Fruit fly (Drosophila melanogaster): ENCODE data around the gene cDIP.
A peak's percentile ranks its signal among the peaks of the same experiment; 100 is the strongest.

Gene cDIP

DNA sequence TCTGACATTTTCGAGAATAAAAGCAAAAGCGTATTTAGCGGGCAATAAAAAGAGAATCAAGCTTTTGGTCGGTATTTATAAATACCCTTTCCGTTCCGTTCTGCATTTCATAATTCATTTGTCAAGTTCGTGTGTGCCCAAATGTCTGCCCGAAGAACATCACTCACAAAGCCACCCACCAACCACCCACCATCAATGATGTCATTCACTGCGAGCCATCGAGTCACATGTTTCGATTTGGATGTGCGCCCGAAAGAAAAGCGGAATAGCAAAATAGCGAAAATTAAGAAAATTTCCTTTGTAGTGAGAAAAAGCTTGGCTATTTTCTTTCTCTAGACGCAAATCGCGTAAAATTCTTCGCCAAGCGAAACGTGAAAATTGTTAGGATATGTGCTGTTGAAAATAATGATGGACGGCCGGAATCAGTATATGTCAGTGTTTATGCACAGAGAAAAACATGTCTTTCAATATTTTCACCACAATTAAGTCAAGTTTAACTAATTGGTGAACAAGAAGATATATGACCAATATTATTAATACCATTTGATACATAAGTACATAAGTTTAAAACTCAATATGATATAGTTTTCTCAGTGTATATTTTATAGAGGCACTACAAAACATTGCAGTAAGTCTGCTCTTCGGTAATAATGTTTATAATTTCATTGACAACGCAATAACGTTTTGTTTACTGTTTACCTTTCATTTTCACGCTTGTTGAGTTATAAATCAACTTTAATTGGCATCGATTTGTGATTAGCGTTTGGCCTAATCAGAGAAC lies 9.6 kb downstream of the cDIP start (continued):
- TF ChIP-seq CG17361 (GFP tag; IDR thresholded peaks at IDR 0.05) (peak; percentile 58; the same call in 2 of the 3 replicates), HLHmδ (GFP tag; optimal IDR thresholded peaks at IDR 0.05) (no peak), Hmx (GFP tag; optimal IDR thresholded peaks at IDR 0.05) (no peak), Hr3 (GFP tag; optimal IDR thresholded peaks at IDR 0.05) (peak; percentile 34), CG10147 (GFP tag; optimal IDR thresholded peaks at IDR 0.05) (peak; percentile 54), Fer3 (tag; optimal IDR thresholded peaks at IDR 0.05) (peak; percentile 61), Scr (GFP tag; IDR thresholded peaks at IDR 0.05; ENCODE audit: partially characterized antibody) (no peak), chn (GFP tag; optimal IDR thresholded peaks at IDR 0.05) (no peak), mld (GFP tag; IDR thresholded peaks at IDR 0.05; ENCODE audit: partially characterized antibody) (no peak), Aef1 (GFP tag; IDR thresholded peaks at IDR 0.05) (peak; percentile 44; the same call in 1 of the 3 replicates), Sox102F (GFP tag; optimal IDR thresholded peaks at IDR 0.05) (peak; percentile 76), CG11085 (GFP tag; IDR thresholded peaks at IDR 0.05) (0 out of 2 replicates have a peak, but pooled peaks have one; percentile 14), CG18599 (GFP tag; optimal IDR thresholded peaks at IDR 0.05) (peak; percentile 69), CG16779 (GFP tag; IDR thresholded peaks at IDR 0.05) (no peak), Opbp (GFP tag; IDR thresholded peaks at IDR 0.05; ENCODE audit: partially characterized antibody) (no peak), Ravus (GFP tag; IDR thresholded peaks at IDR 0.05) (no peak; the same call in 1 of the 2 replicates), CG1233 (GFP tag; optimal IDR thresholded peaks at IDR 0.05) (peak; percentile 39), CG5180 (GFP tag; optimal IDR thresholded peaks at IDR 0.05) (no peak), CG11093 (GFP tag; IDR thresholded peaks at IDR 0.05) (no peak), fd3F (GFP tag; optimal IDR thresholded peaks at IDR 0.05) (peak; percentile 48), CG32767 (GFP tag; IDR thresholded peaks at IDR 0.05) (no peak), vnd (GFP tag; IDR thresholded peaks at IDR 0.05; ENCODE audit: partially characterized antibody) (no peak), CG12219 (GFP tag; optimal IDR thresholded peaks at IDR 0.05) (peak; percentile 59), CG17359 (tag; optimal IDR thresholded peaks at IDR 0.05) (peak; percentile 78), CG1024 (GFP tag; IDR thresholded peaks at IDR 0.05) (no peak), CG13424 (tag; optimal IDR thresholded peaks at IDR 0.05) (peak; percentile 53), HLH4C (GFP tag; IDR thresholded peaks at IDR 0.05; ENCODE audit: partially characterized antibody) (no peak), CG6254 (GFP tag; optimal IDR thresholded peaks at IDR 0.05) (no peak), CG14667 (GFP tag; IDR thresholded peaks at IDR 0.05) (0 out of 2 replicates have a peak, but pooled peaks have one; percentile 8), eve (GFP tag; optimal IDR thresholded peaks at IDR 0.05) (no peak), al (GFP tag; IDR thresholded peaks at IDR 0.05) (peak; percentile 45), gfzf (GFP tag; optimal IDR thresholded peaks at IDR 0.05) (no peak), CG7745 (tag; optimal IDR thresholded peaks at IDR 0.05) (no peak), oc (tag; optimal IDR thresholded peaks at IDR 0.05) (no peak), slp2 (GFP tag; optimal IDR thresholded peaks at IDR 0.05) (no peak), bcd (GFP tag; optimal IDR thresholded peaks at IDR 0.05) (peak; percentile 36), CG10366 (GFP tag; IDR thresholded peaks at IDR 0.05) (peak; percentile 61), scrt (GFP tag; optimal IDR thresholded peaks at IDR 0.05) (peak; percentile 22), zen2 (GFP tag; IDR thresholded peaks at IDR 0.05; ENCODE audit: partially characterized antibody) (no peak), dmrt99B (tag; optimal IDR thresholded peaks at IDR 0.05) (peak; percentile 71), CG15479 (GFP tag; optimal IDR thresholded peaks at IDR 0.05) (no peak), twi (tag; optimal IDR thresholded peaks at IDR 0.05) (no peak), bab2 (GFP tag; optimal IDR thresholded peaks at IDR 0.05) (peak; percentile 68), CG8281 (tag; optimal IDR thresholded peaks at IDR 0.05) (no peak), Fer1 (GFP tag; optimal IDR thresholded peaks at IDR 0.05) (peak; percentile 37), E2f2 (GFP tag; IDR thresholded peaks at IDR 0.05) (peak; percentile 35; the same call in 1 of the 2 replicates), H15 (GFP tag; IDR thresholded peaks at IDR 0.05) (0 out of 3 replicates have a peak, but pooled peaks have one; percentile 34)

All from whole organism, embryonic.